Worm (Caenorhabditis elegans): ENCODE data around the gene srj-8.

DNA sequence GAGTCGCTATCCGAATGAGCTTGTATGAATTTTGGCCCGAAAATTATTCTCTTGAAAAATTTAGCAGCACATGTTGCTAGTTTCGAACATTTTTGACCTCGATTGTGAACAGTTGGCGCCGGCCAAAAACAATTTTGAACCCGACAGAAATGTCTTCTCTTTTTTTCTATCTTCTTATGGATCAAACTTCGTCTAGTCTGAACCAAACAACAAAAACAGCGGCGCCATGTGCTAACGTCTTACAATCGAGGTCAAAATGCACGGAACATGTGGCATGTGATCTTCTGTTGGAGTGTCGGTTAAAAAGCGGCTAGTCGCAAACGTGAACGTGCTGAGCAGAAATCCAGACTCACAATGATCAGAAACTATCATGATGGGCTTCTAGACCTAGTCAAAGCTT is 28.6 kb downstream of the srj-8 start:
- TF ChIP-seq klf-2 (GFP tag; conservative IDR thresholded peaks at IDR 0.05): no peak
- TF ChIP-seq med-1 (GFP tag; optimal IDR thresholded peaks at IDR 0.05; ENCODE audit: insufficient read depth): no peak
- no peak for TF ChIP-seq ztf-23 (GFP tag; IDR thresholded peaks at IDR 0.05)
- no peak for TF ChIP-seq flt-1 (GFP tag; IDR thresholded peaks at IDR 0.05)
- TF ChIP-seq tab-1 (GFP tag; IDR thresholded peaks at IDR 0.05): no peak
